Worm (Caenorhabditis elegans) whole organism, L4 larva: ENCODE data around the gene srw-89.

Experiments used
- aha-1 ChIP-seq: fragments of 150-350 bp; peaks from one replicate; lab custom pipeline; 2014; ENCODE audit warnings: missing biosample characterization, missing genetic modification characterization
- aly-2 ChIP-seq: sonication (generic microtip); optimal IDR thresholded peaks from 2 replicates; lab custom pipeline; 2018; ENCODE audit warnings: missing biosample characterization, missing genetic modification characterization
- attf-4 ChIP-seq: sonication (generic microtip); optimal IDR thresholded peaks from 3 replicates; lab custom pipeline; 2017; ENCODE audit warnings: missing biosample characterization, missing genetic modification characterization
- ceh-28 ChIP-seq: fragments of 150-350 bp; optimal IDR thresholded peaks from 2 replicates; lab custom pipeline; 2014; ENCODE audit warnings: missing biosample characterization, missing genetic modification reagents, missing genetic modification characterization
- ceh-82 ChIP-seq: sonication (generic microtip); optimal IDR thresholded peaks from 2 replicates; lab custom pipeline; 2017; ENCODE audit warnings: missing biosample characterization, missing genetic modification characterization
- daf-12 ChIP-seq: fragments of 150-350 bp; optimal IDR thresholded peaks from 2 replicates; lab custom pipeline; 2014; ENCODE audit warnings: missing biosample characterization, missing genetic modification reagents, missing genetic modification characterization
- madf-9 ChIP-seq: fragments of 200-800 bp; sonication (Bioruptor generic); conservative IDR thresholded peaks from 2 replicates; pipeline ENCODE4 v1.3.6; 2022; ENCODE audit warnings: missing genetic modification reagents, missing genetic modification characterization, missing compliant biosample characterization
- mdl-1 ChIP-seq, 2 experiments: fragments of 150-350 bp in 1 of 2; sonication (generic microtip) in 1 of 2; optimal IDR thresholded peaks; 2 replicates each; lab custom pipeline; 2014 to 2017; ENCODE audit warnings: missing biosample characterization in 2 of 2, missing genetic modification characterization in 2 of 2
- nhr-11 ChIP-seq: fragments of 150-350 bp; optimal IDR thresholded peaks from 2 replicates; lab custom pipeline; 2014; ENCODE audit warnings: missing biosample characterization, missing genetic modification characterization
- nhr-6 ChIP-seq: fragments of 150-350 bp; optimal IDR thresholded peaks from 2 replicates; lab custom pipeline; 2014; ENCODE audit warnings: missing biosample characterization, missing genetic modification characterization
- nhr-77 ChIP-seq: fragments of 150-350 bp; optimal IDR thresholded peaks from 2 replicates; lab custom pipeline; 2014; ENCODE audit warnings: missing biosample characterization, missing genetic modification characterization
- pha-4 ChIP-seq, 2 experiments: fragments of 150-350 bp in 1 of 2; fragments of 200-800 bp in 1 of 2; sonication (Bioruptor generic) in 1 of 2; IDR thresholded peaks in 1 of 2; optimal IDR thresholded peaks in 1 of 2; 2 replicates each; pipeline versions ENCODE4 v1.3.6 to Lab custom; 2014 to 2022; ENCODE audit warnings: missing genetic modification characterization in 2 of 2, missing genetic modification reagents in 2 of 2, missing biosample characterization in 1 of 2, missing compliant biosample characterization in 1 of 2
- tag-97 ChIP-seq: fragments of 200-800 bp; sonication (Bioruptor generic); IDR thresholded peaks from 2 replicates; pipeline ENCODE4 v1.3.6; 2022; ENCODE audit warnings: missing genetic modification characterization, missing compliant biosample characterization
- unc-130 ChIP-seq: sonication (generic microtip); optimal IDR thresholded peaks from 2 replicates; lab custom pipeline; 2016; ENCODE audit warnings: missing genetic modification reagents, missing genetic modification characterization, missing compliant biosample characterization

DNA sequence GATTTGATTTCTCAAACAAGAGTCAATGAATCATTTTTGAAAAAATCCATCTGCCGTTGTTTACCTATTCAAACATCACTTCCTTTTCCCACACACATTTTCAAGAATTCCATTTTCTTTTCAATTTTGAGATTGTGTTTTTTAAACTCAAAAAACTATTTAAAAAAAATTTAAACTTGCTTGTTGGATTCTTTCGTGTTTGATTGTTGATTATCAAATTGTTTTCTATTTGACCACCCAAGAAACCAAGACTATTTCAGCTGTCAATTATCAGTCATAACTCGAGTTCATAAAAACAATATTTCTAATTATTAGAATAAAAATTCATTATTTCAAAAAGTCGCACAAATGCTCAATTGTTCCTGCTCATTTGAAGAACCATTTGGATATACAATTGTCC lies 11.7 kb upstream of the srw-89 start, which contains the start of gene srh-8:
- TF ChIP-seq aha-1 (tag; lab: Kevin White, UChicago) (peak; percentile 25), nhr-6 (tag; lab: Kevin White, UChicago) (no peak), mdl-1 (tag; optimal IDR thresholded peaks at IDR 0.05; lab: Kevin White, UChicago) (no peak), madf-9 (GFP tag; lab: Robert Waterston, UW) (no peak), ceh-28 (no peak), ceh-82 (no peak), nhr-77 (tag; lab: Kevin White, UChicago) (no peak), nhr-11 (tag; lab: Kevin White, UChicago) (no peak), tag-97 (GFP tag; lab: Robert Waterston, UW) (no peak), daf-12 (no peak), pha-4 (GFP tag; IDR thresholded peaks at IDR 0.05; lab: Robert Waterston, UW) (no peak), pha-4 (tag; optimal IDR thresholded peaks at IDR 0.05; lab: Kevin White, UChicago) (no peak), attf-4 (tag; lab: Kevin White, UChicago) (no peak), aly-2 (tag; lab: Kevin White, UChicago) (no peak), unc-130 (GFP tag; lab: Kevin White, UChicago) (no peak)
